Fruit fly (Drosophila melanogaster) whole organism, embryonic: ENCODE data around the gene CG32075.
A peak's percentile ranks its signal among the peaks of the same experiment; 100 is the strongest.

ENCODE experiments used
- Atf-2 ChIP-seq: fragments of 200-800 bp; sonication (Bioruptor generic); optimal IDR thresholded peaks from 2 replicates; lab custom pipeline; 2016; ENCODE audit warnings: missing biosample characterization, missing genetic modification characterization
- Bteb2 ChIP-seq: fragments of 200-800 bp; sonication (Bioruptor generic); optimal IDR thresholded peaks from 2 replicates; lab custom pipeline; 2016; ENCODE audit warnings: missing biosample characterization, missing genetic modification characterization
- C15 ChIP-seq: fragments of 200-800 bp; sonication (Bioruptor generic); IDR thresholded peaks from 3 replicates; pipeline ENCODE4 v1.3.6; 2022; ENCODE audit warnings: missing biosample characterization, missing genetic modification characterization
- CG10147 ChIP-seq: fragments of 200-800 bp; sonication (Bioruptor generic); optimal IDR thresholded peaks from 2 replicates; lab custom pipeline; 2019; ENCODE audit warnings: missing biosample characterization, mild to moderate bottlenecking, missing genetic modification characterization, moderate library complexity
- CG11695 ChIP-seq: fragments of 200-800 bp; sonication (Bioruptor generic); IDR thresholded peaks from 3 replicates; pipeline ENCODE4 v1.3.6; 2022; ENCODE audit warnings: missing biosample characterization, missing genetic modification characterization
- CG12659 ChIP-seq: fragments of 200-800 bp; sonication (Bioruptor generic); optimal IDR thresholded peaks from 3 replicates; lab custom pipeline; 2017; ENCODE audit warnings: mild to moderate bottlenecking, missing biosample characterization, missing genetic modification reagents, missing genetic modification characterization
- CG13775 ChIP-seq: fragments of 200-800 bp; sonication (Bioruptor generic); optimal IDR thresholded peaks from 3 replicates; lab custom pipeline; 2017; ENCODE audit warnings: missing biosample characterization, mild to moderate bottlenecking, missing genetic modification characterization
- CG14710 ChIP-seq: fragments of 200-800 bp; sonication (Bioruptor generic); optimal IDR thresholded peaks from 3 replicates; lab custom pipeline; 2019; ENCODE audit warnings: missing biosample characterization, mild to moderate bottlenecking, missing genetic modification characterization, moderate library complexity
- CG15601 ChIP-seq: fragments of 200-800 bp; sonication (Bioruptor generic); optimal IDR thresholded peaks from 3 replicates; lab custom pipeline; 2019; ENCODE audit warnings: missing biosample characterization, mild to moderate bottlenecking, missing genetic modification characterization, moderate library complexity
- CG2875 ChIP-seq: fragments of 200-800 bp; sonication (Bioruptor generic); optimal IDR thresholded peaks from 2 replicates; lab custom pipeline; 2017; ENCODE audit warnings: missing biosample characterization, mild to moderate bottlenecking, missing genetic modification characterization, missing genetic modification reagents
- CG30020 ChIP-seq: fragments of 200-800 bp; optimal IDR thresholded peaks from 2 replicates; lab custom pipeline; 2019; ENCODE audit warnings: missing biosample characterization, mild to moderate bottlenecking, missing genetic modification characterization, moderate library complexity
- CG3163 ChIP-seq: fragments of 200-800 bp; sonication (Bioruptor generic); optimal IDR thresholded peaks from 3 replicates; lab custom pipeline; 2016; ENCODE audit warnings: missing biosample characterization, missing genetic modification characterization
- CG3281 ChIP-seq: fragments of 200-800 bp; sonication (Bioruptor generic); optimal IDR thresholded peaks from 3 replicates; lab custom pipeline; 2017; ENCODE audit warnings: missing biosample characterization, mild to moderate bottlenecking, missing genetic modification characterization
- CG33213 ChIP-seq: fragments of 200-800 bp; sonication (Bioruptor generic); optimal IDR thresholded peaks from 3 replicates; lab custom pipeline; 2016; ENCODE audit warnings: missing biosample characterization, missing genetic modification characterization
- CG34422 ChIP-seq: fragments of 200-800 bp; sonication (Bioruptor generic); IDR thresholded peaks from 3 replicates; pipeline ENCODE4 v1.3.6; 2022; ENCODE audit warnings: missing biosample characterization, missing genetic modification characterization
- CG3726 ChIP-seq: fragments of 200-800 bp; sonication (Bioruptor generic); IDR thresholded peaks from 3 replicates; pipeline ENCODE4, ENCODE4 v1.3.6; 2022; ENCODE audit warnings: missing biosample characterization, missing genetic modification characterization
- CG4404 ChIP-seq: fragments of 200-800 bp; sonication (Bioruptor generic); IDR thresholded peaks from 2 replicates; pipeline ENCODE4 v1.3.6; 2022; ENCODE audit warnings: missing biosample characterization, missing genetic modification characterization
- CG6854 ChIP-seq: fragments of 200-800 bp; sonication (Bioruptor generic); optimal IDR thresholded peaks from 3 replicates; lab custom pipeline; 2017; ENCODE audit warnings: missing biosample characterization, mild to moderate bottlenecking, missing genetic modification characterization
- CG7786 ChIP-seq: fragments of 200-800 bp; sonication (Bioruptor generic); optimal IDR thresholded peaks from 2 replicates; lab custom pipeline; 2016; ENCODE audit warnings: missing biosample characterization, missing genetic modification characterization
- CTCF ChIP-seq: fragments of 200-800 bp; sonication (Bioruptor generic); optimal IDR thresholded peaks from 2 replicates; lab custom pipeline; 2017; ENCODE audit warnings: missing biosample characterization, mild to moderate bottlenecking, missing genetic modification characterization, moderate library complexity
- Dip3 ChIP-seq: fragments of 200-800 bp; sonication (Bioruptor generic); optimal IDR thresholded peaks from 3 replicates; lab custom pipeline; 2016; ENCODE audit warnings: missing biosample characterization, missing genetic modification characterization
- Dp ChIP-seq: fragments of 200-800 bp; sonication (Bioruptor generic); optimal IDR thresholded peaks from 2 replicates; lab custom pipeline; 2018; ENCODE audit warnings: missing biosample characterization, mild to moderate bottlenecking, missing genetic modification characterization, moderate library complexity
- Eip74EF ChIP-seq, 2 experiments: fragments of 200-800 bp in 1 of 2; fragments of >200 bp in 1 of 2; sonication (Bioruptor generic) in 1 of 2; optimal IDR thresholded peaks; 2 replicates each; lab custom pipeline; 2017 to 2019; ENCODE audit warnings: missing biosample characterization in 2 of 2, missing genetic modification characterization in 2 of 2, mild to moderate bottlenecking in 1 of 2, moderate library complexity in 1 of 2
- Hey ChIP-seq: fragments of 200-800 bp; sonication (Bioruptor generic); optimal IDR thresholded peaks from 3 replicates; lab custom pipeline; 2018; ENCODE audit warnings: missing biosample characterization, mild to moderate bottlenecking, missing genetic modification characterization
- NFAT ChIP-seq: fragments of 200-800 bp; sonication (Bioruptor generic); IDR thresholded peaks from 2 replicates; pipeline ENCODE4 v1.3.6; 2022; ENCODE audit warnings: missing biosample characterization, missing genetic modification characterization
- Pdp1 ChIP-seq, 2 experiments: fragments of 200-800 bp; sonication (Bioruptor generic); optimal IDR thresholded peaks; 3 replicates each; lab custom pipeline; 2016; ENCODE audit warnings: missing biosample characterization in 2 of 2, missing genetic modification characterization in 2 of 2, mild to moderate bottlenecking in 1 of 2, moderate library complexity in 1 of 2
- Poxn ChIP-seq: fragments of 200-800 bp; sonication (Bioruptor generic); IDR thresholded peaks from 2 replicates; pipeline ENCODE4 v1.3.6; 2022; ENCODE audit warnings: missing biosample characterization, missing genetic modification characterization
- Six4 ChIP-seq: fragments of 200-800 bp; sonication (Bioruptor generic); optimal IDR thresholded peaks from 2 replicates; lab custom pipeline; 2016; ENCODE audit warnings: missing biosample characterization, missing genetic modification characterization
- Ssrp ChIP-seq: fragments of 200-800 bp; sonication (Bioruptor generic); optimal IDR thresholded peaks from 2 replicates; lab custom pipeline; 2018; ENCODE audit warnings: missing biosample characterization, mild to moderate bottlenecking, missing genetic modification characterization, moderate library complexity
- ato ChIP-seq: fragments of 200-800 bp; sonication (Bioruptor generic); IDR thresholded peaks from 2 replicates; pipeline ENCODE4 v1.3.6; 2022; ENCODE audit warnings: missing biosample characterization, missing genetic modification characterization; ENCODE audit not compliant: partially characterized antibody
- croc ChIP-seq: fragments of 200-800 bp; sonication (Bioruptor generic); conservative IDR thresholded peaks from 3 replicates; pipeline ENCODE4 v1.3.6; 2022; ENCODE audit warnings: missing biosample characterization, missing genetic modification characterization
- crp ChIP-seq, 2 experiments: fragments of 200-800 bp; sonication (Bioruptor generic); optimal IDR thresholded peaks; 2 replicates in 1 of 2; 3 replicates in 1 of 2; lab custom pipeline; 2017; ENCODE audit warnings: missing biosample characterization in 2 of 2, missing genetic modification characterization in 2 of 2, mild to moderate bottlenecking in 1 of 2, moderate library complexity in 1 of 2
- cwo ChIP-seq: fragments of 200-800 bp; sonication (Bioruptor generic); optimal IDR thresholded peaks from 3 replicates; lab custom pipeline; 2017; ENCODE audit warnings: missing biosample characterization, missing genetic modification characterization, mild to moderate bottlenecking, moderate library complexity, missing genetic modification reagents
- disco-r ChIP-seq: fragments of 200-800 bp; sonication (Bioruptor generic); optimal IDR thresholded peaks from 2 replicates; lab custom pipeline; 2016; ENCODE audit warnings: missing biosample characterization, missing genetic modification characterization
- her ChIP-seq: fragments of 200-800 bp; sonication (Bioruptor generic); optimal IDR thresholded peaks from 2 replicates; lab custom pipeline; 2016; ENCODE audit warnings: missing biosample characterization, missing genetic modification characterization
- jumu ChIP-seq: fragments of 200-800 bp; sonication (Bioruptor generic); optimal IDR thresholded peaks from 3 replicates; lab custom pipeline; 2016; ENCODE audit warnings: missing biosample characterization, missing genetic modification characterization
- klu ChIP-seq: fragments of 200-800 bp; sonication (Bioruptor generic); IDR thresholded peaks from 2 replicates; pipeline ENCODE4 v1.3.6; 2022; ENCODE audit warnings: missing biosample characterization, missing genetic modification characterization
- odd ChIP-seq: fragments of 200-800 bp; sonication (Bioruptor generic); optimal IDR thresholded peaks from 2 replicates; lab custom pipeline; 2017; ENCODE audit warnings: missing biosample characterization, mild to moderate bottlenecking, missing genetic modification characterization
- pum ChIP-seq: fragments of 200-800 bp; sonication (Bioruptor generic); optimal IDR thresholded peaks from 2 replicates; lab custom pipeline; 2016; ENCODE audit warnings: missing biosample characterization, missing genetic modification characterization
- pzg ChIP-seq: fragments of 200-800 bp; sonication (Bioruptor generic); optimal IDR thresholded peaks from 3 replicates; lab custom pipeline; 2018; ENCODE audit warnings: missing biosample characterization, mild to moderate bottlenecking, missing genetic modification characterization, moderate library complexity
- salm ChIP-seq: fragments of 200-800 bp; sonication (Bioruptor generic); optimal IDR thresholded peaks from 2 replicates; lab custom pipeline; 2018; ENCODE audit warnings: missing biosample characterization, mild to moderate bottlenecking, missing genetic modification characterization
- sens ChIP-seq: fragments of 200-800 bp; sonication (Bioruptor generic); peaks from one replicate; lab custom pipeline; 2016; ENCODE audit warnings: missing biosample characterization, missing genetic modification characterization
- sens-2 ChIP-seq: fragments of 200-800 bp; sonication (Bioruptor generic); IDR thresholded peaks from 2 replicates; pipeline ENCODE4 v1.3.6; 2022; ENCODE audit warnings: missing biosample characterization, missing genetic modification characterization
- shn ChIP-seq: fragments of 200-800 bp; sonication (Bioruptor generic); optimal IDR thresholded peaks from 3 replicates; lab custom pipeline; 2016; ENCODE audit warnings: missing biosample characterization, missing genetic modification characterization
- sisA ChIP-seq: fragments of 200-800 bp; sonication (Bioruptor generic); IDR thresholded peaks from 2 replicates; pipeline ENCODE4 v1.3.6; 2022; ENCODE audit warnings: missing biosample characterization, missing genetic modification characterization
- sna ChIP-seq: fragments of 200-800 bp; sonication (Bioruptor generic); IDR thresholded peaks from 2 replicates; pipeline ENCODE4 v1.3.6; 2022; ENCODE audit warnings: missing biosample characterization, missing genetic modification characterization; ENCODE audit not compliant: partially characterized antibody
- tap ChIP-seq: fragments of 200-800 bp; optimal IDR thresholded peaks from 3 replicates; lab custom pipeline; 2019; ENCODE audit warnings: missing biosample characterization, mild to moderate bottlenecking, missing genetic modification characterization, moderate library complexity
- tin ChIP-seq: fragments of 200-800 bp; sonication (Bioruptor generic); optimal IDR thresholded peaks from 3 replicates; lab custom pipeline; 2016; ENCODE audit warnings: missing biosample characterization, missing genetic modification characterization
- tup ChIP-seq: fragments of 200-800 bp; sonication (Bioruptor generic); optimal IDR thresholded peaks from 2 replicates; lab custom pipeline; 2016; ENCODE audit warnings: missing biosample characterization, mild to moderate bottlenecking, missing genetic modification characterization, moderate library complexity
- zfh2 ChIP-seq: fragments of 200-800 bp; sonication (Bioruptor generic); optimal IDR thresholded peaks from 2 replicates; lab custom pipeline; 2016; ENCODE audit warnings: missing biosample characterization, missing genetic modification characterization

Gene CG32075

DNA sequence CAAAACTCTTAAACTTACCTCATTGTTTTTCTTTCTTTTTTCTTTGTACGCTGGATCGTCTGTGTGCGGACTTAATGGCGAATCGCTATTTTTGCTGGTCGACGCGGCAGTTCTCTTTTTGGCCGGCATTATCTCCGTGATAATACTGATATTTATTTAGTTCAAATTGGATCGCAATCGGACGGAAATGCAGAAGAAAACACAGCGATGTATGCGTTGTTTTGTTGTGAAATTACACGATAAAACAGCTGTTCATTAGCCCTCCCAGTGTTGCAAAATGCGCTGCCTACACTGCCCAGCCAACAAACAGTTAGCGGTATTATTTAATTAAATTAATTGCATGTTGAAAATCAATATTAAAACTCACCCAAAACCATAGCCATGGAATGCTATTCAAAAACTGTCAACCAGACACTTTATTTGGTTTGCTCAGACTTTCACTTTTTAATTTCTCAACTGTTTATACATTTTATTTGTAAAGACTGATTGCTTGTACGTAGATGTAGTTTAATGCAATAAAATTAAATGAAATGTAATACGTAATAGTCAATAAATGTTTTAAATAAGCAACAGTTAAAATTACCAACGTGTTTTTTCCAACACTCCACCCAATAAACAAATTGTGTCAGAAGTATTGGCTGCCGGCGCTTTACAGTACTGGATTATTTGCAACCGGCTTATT lies 33.4 kb upstream of the CG32075 start, which contains the start of the genes Irbp18 and APP-BP1 (continued):
- TF ChIP-seq CG3726 (GFP tag; lab: Robert Waterston, UW) (peak; percentile 91; the same call in 2 of the 3 replicates), CG13775 (GFP tag; lab: Kevin White, UChicago) (peak; percentile 96), disco-r (peak; percentile 93), CG15601 (tag; lab: Kevin White, UChicago) (peak; percentile 76), CG11695 (GFP tag; lab: Robert Waterston, UW) (peak; percentile 91), CG4404 (GFP tag; lab: Robert Waterston, UW) (peak; percentile 73), Six4 (peak; percentile 94), tup (peak; percentile 92), sens-2 (GFP tag; lab: Robert Waterston, UW) (peak; percentile 72), tin (peak; percentile 94), C15 (GFP tag; lab: Robert Waterston, UW) (peak; percentile 77; the same call in 2 of the 3 replicates), Dip3 (GFP tag; lab: Kevin White, UChicago) (peak; percentile 96), odd (GFP tag; lab: Kevin White, UChicago) (peak; percentile 85), NFAT (GFP tag; lab: Robert Waterston, UW) (peak; percentile 74), Pdp1 (GFP tag; optimal IDR thresholded peaks at IDR 0.05; lab: Kevin White, UChicago) (peak; percentile 92 to 96), CTCF (GFP tag; lab: Kevin White, UChicago) (peak; percentile 50), Dp (GFP tag; lab: Kevin White, UChicago) (peak; percentile 32), CG2875 (GFP tag; lab: Kevin White, UChicago) (peak; percentile 90), sisA (peak; percentile 84), zfh2 (GFP tag; lab: Kevin White, UChicago) (peak; percentile 96), CG12659 (GFP tag; lab: Kevin White, UChicago) (peak; percentile 97), Eip74EF (GFP tag; optimal IDR thresholded peaks at IDR 0.05; lab: Kevin White, UChicago) (peak in 1 of 2 experiments; percentile 84), Bteb2 (GFP tag; lab: Kevin White, UChicago) (peak; percentile 94), CG33213 (peak; percentile 88), pum (GFP tag; lab: Kevin White, UChicago) (peak; percentile 93), klu (GFP tag; lab: Robert Waterston, UW) (peak; percentile 80; the same call in 1 of the 2 replicates), ato (GFP tag; lab: Robert Waterston, UW) (no peak), jumu (GFP tag; lab: Kevin White, UChicago) (peak; percentile 92), sens (peak; percentile 99), shn (GFP tag; lab: Kevin White, UChicago) (peak; percentile 90), Hey (tag; lab: Kevin White, UChicago) (peak; percentile 69), CG3281 (peak; percentile 95), CG7786 (GFP tag; lab: Kevin White, UChicago) (peak; percentile 94), Atf-2 (GFP tag; lab: Kevin White, UChicago) (peak; percentile 92), sna (no peak), CG6854 (GFP tag; lab: Kevin White, UChicago) (peak; percentile 87), Ssrp (tag; lab: Kevin White, UChicago) (peak; percentile 90), CG34422 (GFP tag; lab: Robert Waterston, UW) (peak; percentile 87), CG30020 (tag; lab: Kevin White, UChicago) (peak; percentile 79), her (GFP tag; lab: Kevin White, UChicago) (peak; percentile 88), CG3163 (GFP tag; lab: Kevin White, UChicago) (peak; percentile 80), CG14710 (peak; percentile 94), tap (tag; lab: Kevin White, UChicago) (peak; percentile 84), CG10147 (peak; percentile 91), salm (peak; percentile 78), Poxn (GFP tag; lab: Robert Waterston, UW) (peak; percentile 50), crp (GFP tag; optimal IDR thresholded peaks at IDR 0.05; lab: Kevin White, UChicago) (peak; percentile 92 to 95), pzg (GFP tag; lab: Kevin White, UChicago) (peak; percentile 53), cwo (GFP tag; lab: Kevin White, UChicago) (peak; percentile 90), croc (GFP tag; lab: Robert Waterston, UW) (peak; percentile 72)
